Fruit fly (Drosophila melanogaster) whole organism, pupa: Measurements from ENCODE around the gene Bug22.

Source experiments
- CG10348 ChIP-seq: fragments of 200-800 bp; sonication (Bioruptor generic); IDR thresholded peaks from 2 replicates; pipeline ENCODE4 v1.3.6; 2022; ENCODE audit warnings: missing biosample characterization, missing genetic modification characterization
- CG12605 ChIP-seq: fragments of 200-800 bp; sonication (Bioruptor generic); IDR thresholded peaks from 2 replicates; pipeline ENCODE4 v1.3.6; 2022; ENCODE audit warnings: missing biosample characterization, missing genetic modification characterization
- CG13204 ChIP-seq: fragments of 200-800 bp; sonication (Bioruptor generic); optimal IDR thresholded peaks from 2 replicates; lab custom pipeline; 2018; ENCODE audit warnings: missing biosample characterization, mild to moderate bottlenecking, missing genetic modification characterization, moderate library complexity
- CG14655 ChIP-seq: fragments of 200-800 bp; sonication (Bioruptor generic); optimal IDR thresholded peaks from 3 replicates; lab custom pipeline; 2017; ENCODE audit warnings: mild to moderate bottlenecking, missing biosample characterization, missing genetic modification reagents, missing genetic modification characterization
- CG15710 ChIP-seq: fragments of 200-800 bp; sonication (Bioruptor generic); optimal IDR thresholded peaks from 2 replicates; lab custom pipeline; 2018; ENCODE audit warnings: missing biosample characterization, mild to moderate bottlenecking, missing genetic modification characterization, moderate library complexity
- CG17806 ChIP-seq: fragments of 200-800 bp; sonication (Bioruptor generic); optimal IDR thresholded peaks from 2 replicates; lab custom pipeline; 2018; ENCODE audit warnings: missing biosample characterization, mild to moderate bottlenecking, missing genetic modification characterization, moderate library complexity
- CG32121 ChIP-seq: fragments of 200-800 bp; sonication (Bioruptor generic); IDR thresholded peaks from 2 replicates; pipeline ENCODE4 v1.3.6; 2022; ENCODE audit warnings: missing biosample characterization, missing genetic modification characterization
- CG34367 ChIP-seq: fragments of 200-800 bp; sonication (Bioruptor generic); optimal IDR thresholded peaks from 2 replicates; lab custom pipeline; 2018; ENCODE audit warnings: missing biosample characterization, mild to moderate bottlenecking, missing genetic modification characterization
- CG4496 ChIP-seq: fragments of 200-800 bp; sonication (Bioruptor generic); IDR thresholded peaks from 3 replicates; pipeline ENCODE4 v1.3.6; 2022; ENCODE audit warnings: missing biosample characterization, missing genetic modification characterization
- CG8159 ChIP-seq: fragments of 200-800 bp; sonication (Bioruptor generic); optimal IDR thresholded peaks from 3 replicates; lab custom pipeline; 2018; ENCODE audit warnings: missing biosample characterization, mild to moderate bottlenecking, missing genetic modification characterization, moderate library complexity
- CG8301 ChIP-seq: fragments of 200-800 bp; sonication (Bioruptor generic); optimal IDR thresholded peaks from 2 replicates; lab custom pipeline; 2018; ENCODE audit warnings: missing biosample characterization, mild to moderate bottlenecking, missing genetic modification characterization
- CG9948 ChIP-seq: fragments of 200-800 bp; sonication (Bioruptor generic); optimal IDR thresholded peaks from 2 replicates; lab custom pipeline; 2018; ENCODE audit warnings: missing biosample characterization, mild to moderate bottlenecking, missing genetic modification characterization, moderate library complexity
- D1 ChIP-seq: fragments of 200-800 bp; sonication (Bioruptor generic); optimal IDR thresholded peaks from 2 replicates; lab custom pipeline; 2018; ENCODE audit warnings: missing biosample characterization, mild to moderate bottlenecking, missing genetic modification characterization, moderate library complexity
- EcR ChIP-seq: fragments of 200-800 bp; sonication (Bioruptor generic); optimal IDR thresholded peaks from 3 replicates; lab custom pipeline; 2019; ENCODE audit warnings: missing biosample characterization, missing genetic modification characterization, mild to moderate bottlenecking, moderate library complexity, missing genetic modification reagents
- Ets98B ChIP-seq: fragments of 200-800 bp; sonication (Bioruptor generic); IDR thresholded peaks from 2 replicates; pipeline ENCODE4 v1.3.6; 2022; ENCODE audit warnings: missing biosample characterization, missing genetic modification characterization
- Pif1A ChIP-seq: fragments of 200-800 bp; sonication (Bioruptor generic); optimal IDR thresholded peaks from 3 replicates; lab custom pipeline; 2016; ENCODE audit warnings: missing biosample characterization, missing genetic modification characterization
- Pif1B ChIP-seq: fragments of 200-800 bp; sonication (Bioruptor generic); optimal IDR thresholded peaks from 3 replicates; lab custom pipeline; 2016; ENCODE audit warnings: missing biosample characterization, missing genetic modification characterization
- Snoo ChIP-seq: fragments of 200-800 bp; sonication (Bioruptor generic); optimal IDR thresholded peaks from 3 replicates; lab custom pipeline; 2017; ENCODE audit warnings: missing biosample characterization, mild to moderate bottlenecking, missing genetic modification characterization, inconsistent platforms
- fd96Ca ChIP-seq: fragments of 200-800 bp; sonication (Bioruptor generic); IDR thresholded peaks from 3 replicates; pipeline ENCODE4 v1.3.6; 2022; ENCODE audit warnings: missing biosample characterization, missing genetic modification characterization
- gl ChIP-seq: fragments of 200-800 bp; sonication (Bioruptor generic); optimal IDR thresholded peaks from 2 replicates; lab custom pipeline; 2018; ENCODE audit warnings: missing biosample characterization, mild to moderate bottlenecking, missing genetic modification characterization
- rn ChIP-seq: fragments of 200-800 bp; sonication (Bioruptor generic); IDR thresholded peaks from 2 replicates; pipeline ENCODE4 v1.3.6; 2022; ENCODE audit warnings: missing biosample characterization, missing genetic modification characterization

Bug22 gene

DNA sequence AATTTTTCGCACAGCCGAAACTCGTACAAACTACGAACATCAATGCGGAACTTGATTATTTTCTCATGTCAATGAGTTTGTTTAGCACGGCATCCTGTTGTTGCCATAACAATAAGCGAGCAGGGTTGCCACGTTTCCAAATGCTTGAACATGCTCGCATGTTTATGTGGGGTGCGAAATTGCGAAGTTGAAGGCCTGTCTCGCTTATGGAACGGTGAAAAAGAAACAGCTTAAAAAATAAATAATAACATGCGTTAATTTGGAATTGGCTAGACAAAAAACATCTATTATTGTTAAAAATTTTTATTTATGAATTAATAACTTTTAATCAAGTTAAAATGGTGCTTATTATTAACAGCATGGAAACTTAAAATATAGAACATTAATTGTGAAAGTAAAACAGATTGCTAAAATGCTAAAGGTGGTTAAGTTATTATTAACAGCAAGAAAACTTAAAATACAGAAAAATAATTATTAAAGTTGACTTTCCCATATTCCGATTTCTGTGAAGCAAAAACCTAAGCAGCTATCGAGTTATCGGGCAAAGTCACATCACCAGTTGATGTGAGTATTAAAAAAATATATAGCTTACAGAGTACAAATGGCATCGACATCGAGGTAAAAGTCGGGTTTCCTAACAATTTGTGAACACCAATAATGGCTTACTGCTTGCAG lies at the start of gene Bug22, which contains the start of gene TfIIB:
Gene Bug22, minus strand, starts transcription at position 117 of the 675 bp plus-strand sequence.
Gene TfIIB, plus strand, starts transcription at position 537 of the 675 bp plus-strand sequence.
- TF ChIP-seq Snoo (peak; percentile 51), CG4496 (peak; percentile 61; the same call in 2 of the 3 replicates), CG15710 (tag; lab: Kevin White, UChicago) (peak; percentile 51), CG17806 (tag; lab: Kevin White, UChicago) (peak; percentile 46), CG9948 (tag; lab: Kevin White, UChicago) (peak; percentile 46), CG8159 (tag; lab: Kevin White, UChicago) (no peak), rn (GFP tag; lab: Robert Waterston, UW) (0 out of 2 replicates have a peak, but pooled peaks have one; percentile 29), CG32121 (GFP tag; lab: Robert Waterston, UW) (peak; percentile 65), CG14655 (GFP tag; lab: Kevin White, UChicago) (no peak), fd96Ca (GFP tag; lab: Robert Waterston, UW) (no peak)

DNA sequence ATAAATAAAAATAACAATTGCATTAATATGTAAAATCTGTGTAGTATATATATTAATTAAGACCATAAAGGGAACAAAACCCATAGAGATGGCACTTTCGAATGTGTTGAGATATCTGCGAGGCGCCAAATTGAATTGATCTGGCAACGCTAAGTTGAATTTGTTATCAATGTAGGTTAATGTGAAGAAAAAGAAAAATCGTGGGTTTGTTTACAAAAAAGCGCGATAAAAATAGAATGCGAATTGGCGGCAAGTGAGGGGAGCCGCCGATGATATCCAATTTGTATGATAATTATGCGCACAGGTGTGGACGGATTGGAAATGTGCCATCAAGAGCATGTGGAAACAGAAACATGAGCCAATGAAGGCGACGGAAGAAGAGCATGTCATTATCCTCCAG lies 49.1 kb upstream of the Bug22 start:
- TF ChIP-seq Ets98B (GFP tag; lab: Robert Waterston, UW): no peak
- no peak for TF ChIP-seq CG17806 (tag; lab: Kevin White, UChicago)
- TF ChIP-seq CG32121 (GFP tag; lab: Robert Waterston, UW): peak; percentile 47
- TF ChIP-seq CG8159 (tag; lab: Kevin White, UChicago): no peak
- no peak for TF ChIP-seq D1
- TF ChIP-seq CG34367: no peak
- no peak for TF ChIP-seq CG9948 (tag; lab: Kevin White, UChicago)
- no peak for TF ChIP-seq EcR (GFP tag; lab: Kevin White, UChicago)
- TF ChIP-seq CG14655 (GFP tag; lab: Kevin White, UChicago): no peak
- TF ChIP-seq gl: peak; percentile 7
- TF ChIP-seq Pif1A: no peak
- no peak for TF ChIP-seq rn (GFP tag; lab: Robert Waterston, UW)

DNA sequence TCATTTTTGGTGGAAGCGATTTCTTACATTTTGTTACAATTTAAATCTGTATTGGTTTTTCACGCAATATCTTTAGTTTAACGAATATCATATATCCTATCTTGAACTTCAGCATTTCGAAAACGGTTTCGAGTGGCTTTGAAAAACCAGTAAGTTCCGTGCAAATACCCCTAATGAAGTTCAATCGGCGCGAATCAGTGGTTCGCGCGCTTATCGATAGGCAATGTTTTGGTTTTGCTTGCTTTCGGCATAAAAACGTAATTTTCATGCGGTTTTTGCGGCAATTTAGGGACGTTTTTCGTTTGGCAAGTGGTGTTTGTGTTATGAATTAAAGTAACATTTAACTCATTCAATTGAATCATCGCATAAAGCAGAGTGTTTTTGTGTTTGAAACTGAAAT lies 46.2 kb upstream of the Bug22 start, which contains the start of gene RluA-2:
Gene RluA-2, plus strand, starts transcription at position 195 of the 400 bp plus-strand sequence.
- no peak for TF ChIP-seq Ets98B (GFP tag; lab: Robert Waterston, UW)
- no peak for TF ChIP-seq CG32121 (GFP tag; lab: Robert Waterston, UW)
- no peak for TF ChIP-seq gl
- TF ChIP-seq CG8301 (tag; lab: Kevin White, UChicago): no peak
- no peak for TF ChIP-seq CG34367
- TF ChIP-seq EcR (GFP tag; lab: Kevin White, UChicago): no peak
- no peak for TF ChIP-seq rn (GFP tag; lab: Robert Waterston, UW)
- no peak for TF ChIP-seq CG10348 (GFP tag; lab: Robert Waterston, UW)
- TF ChIP-seq CG13204: no peak
- TF ChIP-seq CG4496: no peak
- TF ChIP-seq CG17806 (tag; lab: Kevin White, UChicago): no peak
- no peak for TF ChIP-seq CG14655 (GFP tag; lab: Kevin White, UChicago)
- no peak for TF ChIP-seq CG8159 (tag; lab: Kevin White, UChicago)
- TF ChIP-seq CG9948 (tag; lab: Kevin White, UChicago): no peak
- no peak for TF ChIP-seq Snoo
- TF ChIP-seq CG15710 (tag; lab: Kevin White, UChicago): no peak
- TF ChIP-seq D1: no peak
- no peak for TF ChIP-seq fd96Ca (GFP tag; lab: Robert Waterston, UW)

DNA sequence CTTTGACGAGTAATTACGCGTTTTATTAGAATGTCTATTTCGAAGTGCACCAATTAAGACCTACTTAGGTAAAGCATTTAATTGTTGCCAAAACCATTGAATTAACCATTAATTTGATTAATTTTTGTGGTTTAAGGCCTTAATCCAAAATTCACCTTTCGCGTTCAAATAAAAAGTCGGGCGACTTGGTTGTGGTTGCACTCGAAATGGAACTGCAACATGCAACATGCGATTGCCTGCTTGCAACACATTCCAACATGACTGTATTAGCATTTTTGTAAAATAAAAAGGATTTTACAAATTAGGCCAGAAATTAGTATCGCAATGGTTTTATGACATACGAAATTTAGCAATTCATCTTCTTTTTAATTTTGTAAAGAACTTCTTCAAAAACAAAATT lies 44.1 kb upstream of the Bug22 start:
- TF ChIP-seq CG4496: no peak
- TF ChIP-seq CG8159 (tag; lab: Kevin White, UChicago): no peak
- TF ChIP-seq Ets98B (GFP tag; lab: Robert Waterston, UW): no peak
- TF ChIP-seq CG32121 (GFP tag; lab: Robert Waterston, UW): no peak
- no peak for TF ChIP-seq CG34367
- TF ChIP-seq CG14655 (GFP tag; lab: Kevin White, UChicago): no peak

- TF ChIP-seq Pif1A: peak; percentile 92
- peak; percentile 95 for TF ChIP-seq D1
- TF ChIP-seq Pif1B (GFP tag; lab: Kevin White, UChicago): peak; percentile 98
- peak; percentile 85 for TF ChIP-seq Snoo
- peak; percentile 98 for TF ChIP-seq CG12605 (GFP tag; lab: Robert Waterston, UW)
- peak; percentile 92 for TF ChIP-seq gl
- TF ChIP-seq CG8159 (tag; lab: Kevin White, UChicago): peak; percentile 98
- TF ChIP-seq CG10348 (GFP tag; lab: Robert Waterston, UW): peak; percentile 86
- TF ChIP-seq CG15710 (tag; lab: Kevin White, UChicago): peak; percentile 97
- peak; percentile 98 for TF ChIP-seq CG9948 (tag; lab: Kevin White, UChicago)
- TF ChIP-seq CG13204: no peak
- TF ChIP-seq EcR (GFP tag; lab: Kevin White, UChicago): no peak
- TF ChIP-seq CG17806 (tag; lab: Kevin White, UChicago): peak; percentile 98
- peak; percentile 99 for TF ChIP-seq CG32121 (GFP tag; lab: Robert Waterston, UW)
- TF ChIP-seq rn (GFP tag; lab: Robert Waterston, UW): peak; percentile 96
- TF ChIP-seq CG8301 (tag; lab: Kevin White, UChicago): peak; percentile 98
- TF ChIP-seq CG4496: peak; percentile 99
- TF ChIP-seq fd96Ca (GFP tag; lab: Robert Waterston, UW): peak; percentile 99
- peak; percentile 96 for TF ChIP-seq CG34367
- TF ChIP-seq CG14655 (GFP tag; lab: Kevin White, UChicago): peak; percentile 99
- TF ChIP-seq Ets98B (GFP tag; lab: Robert Waterston, UW): peak; percentile 99
Observed at dm6 chr2L:10474268-10474678, 43.6 kb upstream of the Bug22 start, which contains the start of gene RluA-1. Gene RluA-1, minus strand, starts transcription at chr2L:10474349.
